Fruit fly (Drosophila melanogaster) whole organism, wandering third instar larva: ENCODE data around the gene TfIIA-L.

ENCODE experiments used
- Dfd ChIP-seq: fragments of >200 bp; optimal IDR thresholded peaks from 2 replicates; lab custom pipeline; 2017; ENCODE audit warnings: missing biosample characterization, missing genetic modification characterization
- Hr78 ChIP-seq: fragments of >200 bp; optimal IDR thresholded peaks from 2 replicates; lab custom pipeline; 2017; ENCODE audit warnings: missing biosample characterization, missing genetic modification characterization
- Myc ChIP-seq: fragments of >200 bp; optimal IDR thresholded peaks from 2 replicates; lab custom pipeline; 2017
- OdsH ChIP-seq: fragments of 200-800 bp; sonication (Bioruptor generic); optimal IDR thresholded peaks from 2 replicates; lab custom pipeline; 2016; ENCODE audit warnings: missing biosample characterization, mild to moderate bottlenecking, missing genetic modification characterization
- Sp1 ChIP-seq: fragments of 200-800 bp; sonication (Bioruptor generic); optimal IDR thresholded peaks from 3 replicates; lab custom pipeline; 2019; ENCODE audit warnings: missing biosample characterization, mild to moderate bottlenecking, missing genetic modification characterization, moderate library complexity
- br ChIP-seq: fragments of 200-800 bp; sonication (Bioruptor generic); optimal IDR thresholded peaks from 2 replicates; lab custom pipeline; 2016; ENCODE audit warnings: missing biosample characterization, missing genetic modification characterization
- brk ChIP-seq: fragments of 200-800 bp; sonication (Bioruptor generic); optimal IDR thresholded peaks from 2 replicates; lab custom pipeline; 2016; ENCODE audit warnings: missing biosample characterization, mild to moderate bottlenecking, missing genetic modification characterization
- dmrt93B ChIP-seq: fragments of 200-800 bp; sonication (Bioruptor generic); optimal IDR thresholded peaks from 2 replicates; lab custom pipeline; 2018; ENCODE audit warnings: missing biosample characterization, mild to moderate bottlenecking, missing genetic modification characterization
- h ChIP-seq: fragments of 200-800 bp; sonication (Bioruptor generic); optimal IDR thresholded peaks from 3 replicates; lab custom pipeline; 2016; ENCODE audit warnings: missing biosample characterization, mild to moderate bottlenecking, missing genetic modification characterization
- pan ChIP-seq: fragments of >200 bp; optimal IDR thresholded peaks from 2 replicates; lab custom pipeline; 2017
- psq ChIP-seq: fragments of 200-800 bp; sonication (Bioruptor generic); optimal IDR thresholded peaks from 3 replicates; lab custom pipeline; 2017; ENCODE audit warnings: missing biosample characterization, mild to moderate bottlenecking, missing genetic modification characterization, moderate library complexity
- rgr ChIP-seq: fragments of 200-800 bp; sonication (Bioruptor generic); optimal IDR thresholded peaks from 3 replicates; lab custom pipeline; 2016; ENCODE audit warnings: missing biosample characterization, mild to moderate bottlenecking, missing genetic modification characterization
- tai ChIP-seq: sonication (Bioruptor generic); optimal IDR thresholded peaks from 2 replicates; lab custom pipeline; 2016; ENCODE audit warnings: missing biosample characterization, missing genetic modification characterization
- usp ChIP-seq: fragments of >200 bp; optimal IDR thresholded peaks from 2 replicates; lab custom pipeline; 2017; ENCODE audit warnings: missing biosample characterization, missing genetic modification characterization

DNA sequence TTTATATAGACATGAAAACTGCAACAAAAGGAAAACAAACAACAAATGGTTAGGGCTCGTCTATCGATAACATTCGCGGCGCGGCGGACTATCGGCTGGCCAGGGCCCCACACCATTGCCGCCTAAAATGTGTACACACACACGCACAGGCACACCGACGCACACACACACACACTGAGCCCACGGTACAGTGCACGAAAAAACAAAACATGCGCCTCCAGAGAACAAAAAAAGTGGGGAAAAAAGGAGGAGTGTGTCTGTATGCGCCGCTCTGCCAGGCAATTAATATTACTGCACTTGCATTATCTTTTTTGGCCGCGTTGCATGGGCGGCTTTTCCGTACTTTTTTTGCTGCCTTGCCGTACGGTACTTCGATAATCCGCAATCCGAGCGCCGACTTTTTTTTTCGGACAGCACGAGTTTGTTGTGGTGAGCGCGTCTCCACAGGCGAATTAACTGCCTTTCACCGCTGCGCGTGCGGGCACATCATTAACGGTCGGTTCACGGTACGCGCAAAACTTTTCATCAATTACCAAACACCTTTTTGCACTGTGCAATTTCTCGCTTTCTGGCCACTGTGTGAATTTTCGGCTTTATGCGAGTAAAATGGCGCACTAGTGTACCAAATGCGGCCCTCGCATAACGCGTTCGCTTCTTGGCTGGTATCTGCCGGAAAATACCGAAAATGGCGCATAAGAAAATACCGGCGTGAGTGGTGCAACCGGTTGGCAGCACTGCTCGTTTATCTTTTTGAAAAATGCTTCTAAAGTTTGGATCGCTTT, 12.7 kb downstream of the TfIIA-L start, which contains the start of gene woc:
- TF ChIP-seq usp (GFP tag; lab: Kevin White, UChicago) = no peak
- TF ChIP-seq OdsH (GFP tag; lab: Kevin White, UChicago) = peak; percentile 71
- TF ChIP-seq brk (GFP tag; lab: Kevin White, UChicago) = no peak
- no peak for TF ChIP-seq pan (lab: Kevin White, UChicago)
- TF ChIP-seq Dfd (GFP tag; lab: Kevin White, UChicago) = no peak
- peak; percentile 68 for TF ChIP-seq br (GFP tag; lab: Kevin White, UChicago)
- peak; percentile 53 for TF ChIP-seq rgr
- no peak for TF ChIP-seq Myc (lab: Kevin White, UChicago)
- peak; percentile 64 for TF ChIP-seq Sp1 (GFP tag; lab: Kevin White, UChicago)
- TF ChIP-seq psq (GFP tag; lab: Kevin White, UChicago) = peak; percentile 74
- TF ChIP-seq tai = no peak
- TF ChIP-seq dmrt93B = no peak
- TF ChIP-seq h = peak; percentile 80
- no peak for TF ChIP-seq Hr78 (GFP tag; lab: Kevin White, UChicago)
